Worm (Caenorhabditis elegans) whole organism, midembryonic: Measurements from ENCODE around the gene ncx-9.

Experiments used
- T22C8.4 ChIP-seq: fragments of 200-800 bp; sonication (Bioruptor generic); IDR thresholded peaks from 2 replicates; pipeline ENCODE4 v1.3.6; 2022; ENCODE audit warnings: missing genetic modification characterization, missing compliant biosample characterization
- cog-1 ChIP-seq: sonication (generic microtip); optimal IDR thresholded peaks from 2 replicates; lab custom pipeline; 2016; ENCODE audit warnings: missing genetic modification characterization, missing compliant biosample characterization
- flt-1 ChIP-seq: fragments of 200-800 bp; sonication (Bioruptor generic); IDR thresholded peaks from 2 replicates; pipeline ENCODE4 v1.3.6; 2022; ENCODE audit warnings: missing genetic modification characterization, missing compliant biosample characterization
- klf-2 ChIP-seq: fragments of 200-800 bp; sonication (Bioruptor generic); conservative IDR thresholded peaks from 2 replicates; pipeline ENCODE4 v1.3.6; 2022; ENCODE audit warnings: missing genetic modification reagents, missing genetic modification characterization, missing compliant biosample characterization
- med-1 ChIP-seq: sonication (generic microtip); optimal IDR thresholded peaks from 2 replicates; lab custom pipeline; 2017; ENCODE audit warnings: missing genetic modification characterization, mild to moderate bottlenecking, missing compliant biosample characterization, antibody characterized with exemption, missing genetic modification reagents; ENCODE audit not compliant: insufficient read depth
- ref-1 ChIP-seq: fragments of 200-800 bp; sonication (Bioruptor generic); conservative IDR thresholded peaks from 2 replicates; pipeline ENCODE4 v1.3.6; 2022; ENCODE audit warnings: missing genetic modification reagents, missing genetic modification characterization, missing compliant biosample characterization
- tab-1 ChIP-seq: fragments of 200-800 bp; sonication (Bioruptor generic); IDR thresholded peaks from 2 replicates; pipeline ENCODE4 v1.3.6; 2022; ENCODE audit warnings: missing genetic modification characterization, missing compliant biosample characterization
- ztf-23 ChIP-seq: fragments of 200-800 bp; sonication (Bioruptor generic); IDR thresholded peaks from 2 replicates; pipeline ENCODE4 v1.3.6; 2022; ENCODE audit warnings: missing genetic modification reagents, missing genetic modification characterization, missing compliant biosample characterization
- ztf-29 ChIP-seq: fragments of 200-800 bp; sonication (Bioruptor generic); IDR thresholded peaks from 2 replicates; pipeline ENCODE4 v1.3.6; 2022; ENCODE audit warnings: missing genetic modification reagents, missing genetic modification characterization, missing compliant biosample characterization

ncx-9 gene

ce11 chrV:4987097-4987496 lies 8.0 kb downstream of the ncx-9 start, which contains the start of gene ncx-8:
Gene ncx-8 (minus strand): TSS chrV:4987197.
- TF ChIP-seq klf-2 (no peak), ztf-29 (no peak), med-1 (GFP tag; lab: Kevin White, UChicago) (no peak), ref-1 (no peak), flt-1 (no peak), cog-1 (no peak), T22C8.4 (GFP tag; lab: Robert Waterston, UW) (no peak)

- no peak for TF ChIP-seq ztf-29
- no peak for TF ChIP-seq med-1 (GFP tag; lab: Kevin White, UChicago)
- TF ChIP-seq ztf-23 (GFP tag; lab: Robert Waterston, UW) = no peak
- no peak for TF ChIP-seq tab-1 (GFP tag; lab: Robert Waterston, UW)
- no peak for TF ChIP-seq ref-1
- no peak for TF ChIP-seq flt-1
- TF ChIP-seq T22C8.4 (GFP tag; lab: Robert Waterston, UW) = no peak
- TF ChIP-seq klf-2 = no peak
- TF ChIP-seq cog-1 = no peak
These were observed 12.0 kb downstream of the ncx-9 start, which contains the start of gene srsx-13 for ce11 chrV:4983091-4983490. Gene srsx-13 (minus strand): TSS chrV:4983191.

- TF ChIP-seq cog-1 = no peak
- TF ChIP-seq ztf-23 (GFP tag; lab: Robert Waterston, UW) = no peak
- no peak for TF ChIP-seq tab-1 (GFP tag; lab: Robert Waterston, UW)
- TF ChIP-seq flt-1 = no peak
- no peak for TF ChIP-seq med-1 (GFP tag; lab: Kevin White, UChicago)
- no peak for TF ChIP-seq ztf-29
- TF ChIP-seq T22C8.4 (GFP tag; lab: Robert Waterston, UW) = no peak
- TF ChIP-seq klf-2 = no peak
- no peak for TF ChIP-seq ref-1
These were observed 14.2 kb downstream of the ncx-9 start, which contains the start of gene srsx-12 for ce11 chrV:4980873-4981272. Gene srsx-12 (minus strand): TSS chrV:4980973.

DNA sequence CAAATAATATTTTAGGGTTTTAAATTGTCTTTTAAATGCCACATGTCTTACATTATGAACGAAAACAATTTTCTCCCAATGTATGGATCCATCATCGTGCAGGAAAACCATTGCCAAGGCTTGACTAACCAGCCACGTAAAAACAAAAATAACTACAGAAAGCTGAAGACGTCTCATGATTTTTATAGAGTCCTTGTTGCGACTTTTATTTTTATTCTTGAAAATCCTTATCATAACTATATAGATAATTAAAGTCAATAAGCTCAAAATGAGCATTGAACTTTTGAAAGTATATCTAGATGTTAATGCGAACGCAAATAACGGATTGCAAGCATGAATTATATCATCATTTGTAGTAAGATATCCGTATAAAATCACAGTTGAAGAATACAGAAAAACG lies 15.0 kb downstream of the ncx-9 start:
- TF ChIP-seq flt-1 (no peak), tab-1 (GFP tag; lab: Robert Waterston, UW) (no peak), ztf-29 (no peak), cog-1 (no peak), T22C8.4 (GFP tag; lab: Robert Waterston, UW) (no peak), klf-2 (no peak), ref-1 (no peak), med-1 (GFP tag; lab: Kevin White, UChicago) (no peak), ztf-23 (GFP tag; lab: Robert Waterston, UW) (no peak)

ce11 chrV:4979060-4979459 lies 16.0 kb downstream of the ncx-9 start, which contains the start of gene srsx-11:
Gene srsx-11 (minus strand): TSS chrV:4979160.
- TF ChIP-seq ztf-29 (no peak), klf-2 (no peak), ztf-23 (GFP tag; lab: Robert Waterston, UW) (no peak), flt-1 (no peak), cog-1 (no peak), T22C8.4 (GFP tag; lab: Robert Waterston, UW) (no peak), tab-1 (GFP tag; lab: Robert Waterston, UW) (no peak), ref-1 (no peak), med-1 (GFP tag; lab: Kevin White, UChicago) (no peak)

ce11 chrV:4977539-4977938 lies 17.5 kb downstream of the ncx-9 start:
- TF ChIP-seq T22C8.4 (GFP tag; lab: Robert Waterston, UW) (no peak), ztf-23 (GFP tag; lab: Robert Waterston, UW) (no peak), tab-1 (GFP tag; lab: Robert Waterston, UW) (no peak), ref-1 (no peak), med-1 (GFP tag; lab: Kevin White, UChicago) (no peak), cog-1 (no peak), ztf-29 (no peak), klf-2 (no peak), flt-1 (no peak)

- TF ChIP-seq ztf-29 (no peak), cog-1 (no peak), klf-2 (no peak)
These were observed 19.9 kb downstream of the ncx-9 start, which contains the start of gene F26G5.1 for ce11 chrV:4975140-4975539. Gene F26G5.1 (plus strand): TSS chrV:4975478.

ce11 chrV:4974677-4975076 lies 20.4 kb downstream of the ncx-9 start, which contains the start of gene srsx-10:
Gene srsx-10 (minus strand): TSS chrV:4974777.
- no peak for TF ChIP-seq ztf-29

ce11 chrV:4972943-4973342 lies 22.1 kb downstream of the ncx-9 start, which contains the start of gene srsx-9:
Gene srsx-9 (minus strand): TSS chrV:4973043.
- TF ChIP-seq ref-1 (no peak), klf-2 (no peak), ztf-23 (GFP tag; lab: Robert Waterston, UW) (no peak)

DNA sequence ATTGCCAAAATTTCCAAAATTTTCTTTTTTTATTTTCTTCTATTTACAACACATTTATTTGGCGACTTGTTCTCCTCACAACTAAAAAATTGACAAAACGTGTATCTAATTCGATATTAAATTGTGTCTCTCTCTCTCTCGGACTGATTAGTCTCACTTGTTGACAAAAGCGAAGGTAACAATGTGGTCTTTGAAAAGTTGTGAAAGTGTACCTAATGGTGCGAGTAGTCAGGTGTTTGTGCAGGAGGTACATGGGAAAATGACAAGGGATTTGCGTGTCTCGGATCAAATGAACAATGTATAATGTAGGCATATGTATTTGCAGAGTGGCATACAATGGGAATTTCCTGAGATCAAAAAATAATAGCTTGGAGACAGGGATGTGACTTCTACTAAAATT lies 25.6 kb downstream of the ncx-9 start:
- no peak for TF ChIP-seq cog-1

- no peak for TF ChIP-seq ztf-23 (GFP tag; lab: Robert Waterston, UW)
- no peak for TF ChIP-seq flt-1
- no peak for TF ChIP-seq T22C8.4 (GFP tag; lab: Robert Waterston, UW)
- no peak for TF ChIP-seq klf-2
- no peak for TF ChIP-seq ref-1
- TF ChIP-seq med-1 (GFP tag; lab: Kevin White, UChicago) = no peak
- no peak for TF ChIP-seq cog-1
- TF ChIP-seq ztf-29 = no peak
- TF ChIP-seq tab-1 (GFP tag; lab: Robert Waterston, UW) = no peak
These were observed 26.3 kb downstream of the ncx-9 start for ce11 chrV:4968775-4969174.

DNA sequence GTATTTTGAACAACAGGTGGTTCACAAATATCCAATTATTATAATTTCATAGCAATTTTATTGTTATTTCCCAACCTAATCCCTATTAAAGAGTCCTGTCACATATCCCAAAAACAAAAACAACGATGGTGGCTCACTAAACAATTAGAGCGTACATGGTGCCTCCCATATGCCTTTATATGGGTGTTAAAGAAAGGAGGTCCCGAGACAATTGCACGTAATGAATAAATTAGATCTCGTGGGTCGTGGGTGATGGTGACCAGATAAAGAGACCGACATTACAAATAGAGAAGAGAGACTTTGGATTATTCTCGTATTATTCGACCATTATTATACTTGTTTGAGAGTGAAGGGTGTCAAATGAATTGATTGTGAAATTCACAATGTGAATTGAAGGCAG lies 27.8 kb downstream of the ncx-9 start:
- TF ChIP-seq cog-1 (peak; percentile 6), T22C8.4 (GFP tag; lab: Robert Waterston, UW) (no peak), flt-1 (no peak), med-1 (GFP tag; lab: Kevin White, UChicago) (no peak)
